Fruit fly (Drosophila melanogaster) whole organism, prepupa: Measurements from ENCODE around the gene Arts.

Experiments
- CG10631 ChIP-seq: fragments of 200-800 bp; sonication (Bioruptor generic); optimal IDR thresholded peaks from 2 replicates; lab custom pipeline; 2016; ENCODE audit warnings: missing biosample characterization, missing genetic modification characterization
- CG11294 ChIP-seq: fragments of 200-800 bp; sonication (Bioruptor generic); IDR thresholded peaks from 2 replicates; pipeline ENCODE4 v1.3.6; 2022; ENCODE audit warnings: missing biosample characterization, missing genetic modification characterization
- CG11762 ChIP-seq: fragments of 200-800 bp; sonication (Bioruptor generic); optimal IDR thresholded peaks from 3 replicates; lab custom pipeline; 2016; ENCODE audit warnings: missing biosample characterization, missing genetic modification characterization; ENCODE audit not compliant: insufficient read depth
- CG11902 ChIP-seq: fragments of 200-800 bp; sonication (Bioruptor generic); optimal IDR thresholded peaks from 3 replicates; lab custom pipeline; 2016; ENCODE audit warnings: missing biosample characterization, missing genetic modification characterization
- CG1621 ChIP-seq: fragments of 200-800 bp; sonication (Bioruptor generic); optimal IDR thresholded peaks from 3 replicates; lab custom pipeline; 2018; ENCODE audit warnings: missing biosample characterization, mild to moderate bottlenecking, missing genetic modification characterization
- CG16779 ChIP-seq: fragments of 200-800 bp; sonication (Bioruptor generic); optimal IDR thresholded peaks from 3 replicates; lab custom pipeline; 2017; ENCODE audit warnings: missing biosample characterization, mild to moderate bottlenecking, missing genetic modification characterization
- CG3032 ChIP-seq: fragments of 200-800 bp; optimal IDR thresholded peaks from 2 replicates; lab custom pipeline; 2019; ENCODE audit warnings: missing biosample characterization, mild to moderate bottlenecking, missing genetic modification characterization, moderate library complexity
- CG31627 ChIP-seq: fragments of 200-800 bp; sonication (Bioruptor generic); optimal IDR thresholded peaks from 3 replicates; lab custom pipeline; 2016; ENCODE audit warnings: missing biosample characterization, missing genetic modification characterization
- CG32006 ChIP-seq: fragments of 200-800 bp; sonication (Bioruptor generic); optimal IDR thresholded peaks from 3 replicates; lab custom pipeline; 2017; ENCODE audit warnings: missing biosample characterization, mild to moderate bottlenecking, missing genetic modification characterization
- CG34406 ChIP-seq: fragments of 200-800 bp; sonication (Bioruptor generic); optimal IDR thresholded peaks from 3 replicates; lab custom pipeline; 2016; ENCODE audit warnings: missing biosample characterization, missing genetic modification characterization
- CG3919 ChIP-seq: fragments of 200-800 bp; sonication (Bioruptor generic); optimal IDR thresholded peaks from 3 replicates; lab custom pipeline; 2016; ENCODE audit warnings: missing biosample characterization, missing genetic modification characterization
- CG4318 ChIP-seq: fragments of 200-800 bp; sonication (Bioruptor generic); optimal IDR thresholded peaks from 3 replicates; lab custom pipeline; 2017; ENCODE audit warnings: missing biosample characterization, mild to moderate bottlenecking, missing genetic modification characterization
- CG6792 ChIP-seq: fragments of 200-800 bp; sonication (Bioruptor generic); optimal IDR thresholded peaks from 3 replicates; lab custom pipeline; 2016; ENCODE audit warnings: missing biosample characterization, missing genetic modification characterization
- CG6808 ChIP-seq: fragments of 200-800 bp; sonication (Bioruptor generic); optimal IDR thresholded peaks from 3 replicates; lab custom pipeline; 2017; ENCODE audit warnings: missing biosample characterization, missing genetic modification characterization, mild to moderate bottlenecking, moderate library complexity, missing genetic modification reagents
- CG6854 ChIP-seq: fragments of 200-800 bp; sonication (Bioruptor generic); optimal IDR thresholded peaks from 2 replicates; lab custom pipeline; 2017; ENCODE audit warnings: missing biosample characterization, mild to moderate bottlenecking, missing genetic modification characterization
- CG7368 ChIP-seq: fragments of 200-800 bp; sonication (Bioruptor generic); optimal IDR thresholded peaks from 3 replicates; lab custom pipeline; 2016; ENCODE audit warnings: missing biosample characterization, missing genetic modification characterization
- CG8119 ChIP-seq: fragments of 200-800 bp; sonication (Bioruptor generic); IDR thresholded peaks from 3 replicates; pipeline ENCODE4 v1.3.6; 2022; ENCODE audit warnings: missing biosample characterization, missing genetic modification characterization
- Eip78C ChIP-seq: fragments of 200-800 bp; sonication (Bioruptor generic); peaks from one replicate; lab custom pipeline; 2016; ENCODE audit warnings: missing biosample characterization, missing genetic modification characterization
- Eip93F ChIP-seq: fragments of 200-800 bp; sonication (Bioruptor generic); optimal IDR thresholded peaks from 2 replicates; lab custom pipeline; 2016; ENCODE audit warnings: missing biosample characterization, mild to moderate bottlenecking, missing genetic modification characterization
- Ets96B ChIP-seq: fragments of 200-800 bp; optimal IDR thresholded peaks from 2 replicates; lab custom pipeline; 2019; ENCODE audit warnings: missing biosample characterization, mild to moderate bottlenecking, missing genetic modification characterization, moderate library complexity
- Hr39 ChIP-seq: fragments of 200-800 bp; sonication (Bioruptor generic); optimal IDR thresholded peaks from 2 replicates; lab custom pipeline; 2016; ENCODE audit warnings: missing biosample characterization, missing genetic modification characterization
- Hr4 ChIP-seq: fragments of 200-800 bp; sonication (Bioruptor generic); optimal IDR thresholded peaks from 3 replicates; lab custom pipeline; 2016; ENCODE audit warnings: missing biosample characterization, missing genetic modification characterization
- Lpt ChIP-seq: fragments of 200-800 bp; sonication (Bioruptor generic); optimal IDR thresholded peaks from 3 replicates; lab custom pipeline; 2016; ENCODE audit warnings: missing biosample characterization, missing genetic modification characterization
- Met ChIP-seq: fragments of 200-800 bp; sonication (Bioruptor generic); optimal IDR thresholded peaks from 3 replicates; lab custom pipeline; 2016; ENCODE audit warnings: missing biosample characterization, missing genetic modification characterization
- OdsH ChIP-seq: fragments of 200-800 bp; sonication (Bioruptor generic); optimal IDR thresholded peaks from 3 replicates; lab custom pipeline; 2016; ENCODE audit warnings: missing biosample characterization, missing genetic modification characterization
- Smox ChIP-seq: fragments of 200-800 bp; sonication (Bioruptor generic); optimal IDR thresholded peaks from 3 replicates; lab custom pipeline; 2016; ENCODE audit warnings: missing biosample characterization, missing genetic modification characterization
- Sox102F ChIP-seq: fragments of 200-800 bp; sonication (Bioruptor generic); optimal IDR thresholded peaks from 2 replicates; lab custom pipeline; 2016; ENCODE audit warnings: missing biosample characterization, mild to moderate bottlenecking, missing genetic modification characterization
- Sox14 ChIP-seq: fragments of 200-800 bp; sonication (Bioruptor generic); optimal IDR thresholded peaks from 3 replicates; lab custom pipeline; 2016; ENCODE audit warnings: missing biosample characterization, missing genetic modification characterization
- achi ChIP-seq: fragments of 200-800 bp; sonication (Bioruptor generic); optimal IDR thresholded peaks from 3 replicates; lab custom pipeline; 2016; ENCODE audit warnings: missing biosample characterization, missing genetic modification characterization
- acj6 ChIP-seq: fragments of 200-800 bp; sonication (Bioruptor generic); optimal IDR thresholded peaks from 3 replicates; lab custom pipeline; 2016; ENCODE audit warnings: missing biosample characterization, missing genetic modification characterization
- cyc ChIP-seq: fragments of 200-800 bp; sonication (Bioruptor generic); optimal IDR thresholded peaks from 3 replicates; lab custom pipeline; 2016; ENCODE audit warnings: missing biosample characterization, missing genetic modification characterization
- dsx ChIP-seq: fragments of 200-800 bp; optimal IDR thresholded peaks from 3 replicates; lab custom pipeline; 2019; ENCODE audit warnings: missing biosample characterization, mild to moderate bottlenecking, missing genetic modification characterization, moderate library complexity; ENCODE audit not compliant: poor library complexity, severe bottlenecking
- eg ChIP-seq: fragments of 200-800 bp; sonication (Bioruptor generic); IDR thresholded peaks from 3 replicates; pipeline ENCODE4 v1.3.6; 2022; ENCODE audit warnings: missing biosample characterization, missing genetic modification characterization
- esn ChIP-seq: fragments of 200-800 bp; sonication (Bioruptor generic); optimal IDR thresholded peaks from 2 replicates; lab custom pipeline; 2016; ENCODE audit warnings: missing biosample characterization, mild to moderate bottlenecking, missing genetic modification characterization, moderate library complexity
- fkh ChIP-seq: fragments of 200-800 bp; sonication (Bioruptor generic); optimal IDR thresholded peaks from 3 replicates; lab custom pipeline; 2017; ENCODE audit warnings: missing biosample characterization, mild to moderate bottlenecking, missing genetic modification characterization, moderate library complexity
- lz ChIP-seq: fragments of 200-800 bp; sonication (Bioruptor generic); optimal IDR thresholded peaks from 3 replicates; lab custom pipeline; 2016; ENCODE audit warnings: missing biosample characterization, missing genetic modification characterization
- net ChIP-seq: fragments of 200-800 bp; sonication (Bioruptor generic); optimal IDR thresholded peaks from 3 replicates; lab custom pipeline; 2016; ENCODE audit warnings: missing biosample characterization, missing genetic modification characterization
- pdm3 ChIP-seq: fragments of 200-800 bp; sonication (Bioruptor generic); optimal IDR thresholded peaks from 3 replicates; lab custom pipeline; 2016; ENCODE audit warnings: missing biosample characterization, missing genetic modification characterization
- salr ChIP-seq, 2 experiments: fragments of 200-800 bp; sonication (Bioruptor generic); optimal IDR thresholded peaks; 3 replicates each; lab custom pipeline; 2016 to 2018; ENCODE audit warnings: missing biosample characterization in 2 of 2, missing genetic modification characterization in 2 of 2, mild to moderate bottlenecking in 1 of 2
- ss ChIP-seq, 2 experiments: fragments of 200-800 bp; sonication (Bioruptor generic); optimal IDR thresholded peaks; 2 replicates in 1 of 2; 3 replicates in 1 of 2; lab custom pipeline; 2017 to 2018; ENCODE audit warnings: mild to moderate bottlenecking in 2 of 2, missing biosample characterization in 2 of 2, missing genetic modification characterization in 2 of 2, moderate library complexity in 1 of 2
- svp ChIP-seq: fragments of 200-800 bp; sonication (Bioruptor generic); peaks from one replicate; lab custom pipeline; 2016; ENCODE audit warnings: missing biosample characterization, missing genetic modification characterization
- topi ChIP-seq: fragments of 200-800 bp; sonication (Bioruptor generic); optimal IDR thresholded peaks from 3 replicates; lab custom pipeline; 2016; ENCODE audit warnings: missing biosample characterization, missing genetic modification characterization
- vri ChIP-seq: fragments of 200-800 bp; sonication (Bioruptor generic); optimal IDR thresholded peaks from 3 replicates; lab custom pipeline; 2016; ENCODE audit warnings: missing biosample characterization, mild to moderate bottlenecking, missing genetic modification characterization

Arts gene

DNA sequence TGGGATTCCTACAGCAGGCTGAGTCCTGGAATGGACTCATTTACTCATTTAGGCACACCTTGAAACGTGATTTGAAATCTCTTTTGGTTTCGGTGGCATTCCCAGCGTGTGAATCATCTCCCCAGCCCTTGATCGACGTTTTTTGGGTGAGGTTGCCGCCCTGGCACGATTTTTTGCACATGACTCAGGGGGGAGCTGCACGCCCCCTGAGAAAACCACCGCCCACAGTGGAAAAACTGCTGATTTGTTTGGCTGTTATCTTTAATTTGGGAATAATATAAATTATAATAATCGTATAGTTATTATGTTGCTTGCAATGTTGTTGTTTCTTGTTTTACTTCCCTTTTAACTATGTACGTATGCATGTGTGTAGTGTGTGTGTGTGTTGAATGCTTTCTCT is 10.3 kb downstream of the Arts start (continued):
- TF ChIP-seq CG10631 (GFP tag; lab: Kevin White, UChicago), result no peak
- TF ChIP-seq Hr39 (GFP tag; lab: Kevin White, UChicago), result no peak
- TF ChIP-seq CG4318, result no peak
- TF ChIP-seq cyc (GFP tag; lab: Kevin White, UChicago), result no peak
- no peak for TF ChIP-seq lz (GFP tag; lab: Kevin White, UChicago)

DNA sequence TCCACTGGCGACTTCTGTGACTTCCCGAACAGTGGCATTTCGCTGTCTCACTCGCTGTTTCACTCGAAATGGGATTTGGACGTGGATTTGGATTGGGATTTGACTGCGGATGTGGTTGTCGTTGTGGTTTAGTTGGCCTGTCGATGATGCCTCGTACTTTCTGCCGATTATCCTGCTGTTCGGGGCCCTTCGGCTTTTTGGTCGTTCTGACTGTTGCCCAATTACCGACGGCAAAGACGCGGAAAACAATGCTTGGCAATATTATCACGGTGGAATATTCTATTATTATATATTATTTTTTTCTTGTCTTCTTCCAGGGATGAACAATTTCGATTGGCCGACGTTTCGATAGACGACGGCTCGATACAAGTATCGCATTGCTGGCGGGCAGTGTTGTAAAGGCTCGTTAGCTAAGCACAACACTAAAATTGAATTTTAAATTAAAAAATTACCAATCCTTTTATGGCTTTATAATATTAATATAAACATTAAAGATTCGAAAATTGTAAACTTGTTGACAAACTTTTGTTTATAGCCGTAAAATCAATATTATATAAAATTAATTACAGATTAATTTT is 12.6 kb downstream of the Arts start, which contains the start of gene Mo25:
Gene Mo25, minus strand, starts transcription at position 341 of the 578 bp plus-strand sequence.
- TF ChIP-seq CG34406 (GFP tag; lab: Kevin White, UChicago) (peak; percentile 3), lz (GFP tag; lab: Kevin White, UChicago) (peak; percentile 39), fkh (no peak), svp (no peak), achi (GFP tag; lab: Kevin White, UChicago) (no peak), CG6854 (GFP tag; lab: Kevin White, UChicago) (peak; percentile 0), pdm3 (GFP tag; lab: Kevin White, UChicago) (peak; percentile 24), CG11762 (GFP tag; lab: Kevin White, UChicago) (no peak), topi (GFP tag; lab: Kevin White, UChicago) (peak; percentile 46), Lpt (GFP tag; lab: Kevin White, UChicago) (no peak), Sox102F (GFP tag; lab: Kevin White, UChicago) (peak; percentile 67), CG7368 (GFP tag; lab: Kevin White, UChicago) (no peak), CG31627 (GFP tag; lab: Kevin White, UChicago) (peak; percentile 12), CG10631 (GFP tag; lab: Kevin White, UChicago) (peak; percentile 34), CG6792 (no peak), CG3919 (GFP tag; lab: Kevin White, UChicago) (peak; percentile 52), CG32006 (GFP tag; lab: Kevin White, UChicago) (no peak), Sox14 (GFP tag; lab: Kevin White, UChicago) (peak; percentile 36), cyc (GFP tag; lab: Kevin White, UChicago) (peak; percentile 13), CG1621 (tag; lab: Kevin White, UChicago) (no peak), Eip78C (GFP tag; lab: Kevin White, UChicago) (peak; percentile 70), Eip93F (GFP tag; lab: Kevin White, UChicago) (peak; percentile 59), vri (GFP tag; lab: Kevin White, UChicago) (peak; percentile 57), Hr39 (GFP tag; lab: Kevin White, UChicago) (peak; percentile 19), CG3032 (tag; lab: Kevin White, UChicago) (peak; percentile 15), net (no peak), esn (GFP tag; lab: Kevin White, UChicago) (peak; percentile 57), OdsH (GFP tag; lab: Kevin White, UChicago) (peak; percentile 42), Smox (GFP tag; lab: Kevin White, UChicago) (peak; percentile 49), eg (GFP tag; lab: Robert Waterston, UW) (no peak), Met (GFP tag; lab: Kevin White, UChicago) (peak; percentile 45), acj6 (GFP tag; lab: Kevin White, UChicago) (peak; percentile 35), salr (GFP tag; optimal IDR thresholded peaks at IDR 0.05; lab: Kevin White, UChicago) (no peak)

DNA sequence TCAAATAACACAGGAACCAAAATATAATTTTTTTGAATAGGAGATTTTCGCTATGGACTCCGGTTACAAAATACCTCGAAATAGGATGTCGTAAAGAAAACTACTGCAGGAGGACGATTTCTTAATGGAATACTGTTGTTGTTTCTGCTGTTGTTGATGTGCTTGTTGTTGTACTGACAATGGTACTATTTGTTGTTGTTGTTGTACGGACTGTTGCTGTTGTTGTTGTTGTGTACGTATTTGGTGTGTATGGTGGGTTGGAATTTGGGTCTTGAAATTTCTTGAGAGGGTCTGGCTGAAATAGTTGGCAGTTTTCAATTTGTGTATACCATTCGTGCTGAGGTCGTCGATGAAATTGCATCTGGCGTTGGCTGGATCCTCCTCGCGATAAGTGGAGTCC is 23.5 kb downstream of the Arts start:
- TF ChIP-seq CG16779 (tag; lab: Kevin White, UChicago), result no peak
- no peak for TF ChIP-seq Sox102F (GFP tag; lab: Kevin White, UChicago)
- TF ChIP-seq eg (GFP tag; lab: Robert Waterston, UW), result no peak

DNA sequence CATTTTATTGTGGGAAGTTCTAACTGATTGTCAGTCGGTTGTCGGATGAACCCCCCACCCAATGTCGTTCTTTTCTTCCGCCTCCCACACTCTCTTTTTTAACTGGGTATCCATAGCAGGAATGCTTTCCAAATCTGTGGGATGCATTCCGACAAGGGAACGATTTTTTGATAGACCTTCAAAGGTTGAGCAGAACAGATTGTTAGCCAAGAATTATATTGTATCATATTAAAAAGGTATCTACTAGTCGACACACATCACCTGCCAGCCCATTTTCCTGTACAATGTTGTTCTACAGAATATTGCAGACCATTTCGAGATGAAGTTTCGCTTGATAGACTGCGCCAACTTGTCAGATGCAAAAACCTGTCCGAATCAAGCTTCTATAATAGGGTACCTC is 27.1 kb downstream of the Arts start:
- TF ChIP-seq acj6 (GFP tag; lab: Kevin White, UChicago) (no peak), CG11902 (GFP tag; lab: Kevin White, UChicago) (no peak), Hr4 (GFP tag; lab: Kevin White, UChicago) (no peak), CG11294 (GFP tag; lab: Robert Waterston, UW) (no peak), CG16779 (tag; lab: Kevin White, UChicago) (no peak), Smox (GFP tag; lab: Kevin White, UChicago) (no peak), ss (GFP tag; optimal IDR thresholded peaks at IDR 0.05; lab: Kevin White, UChicago) (no peak), Ets96B (no peak), dsx (GFP tag; lab: Kevin White, UChicago) (peak; percentile 72), Eip78C (GFP tag; lab: Kevin White, UChicago) (peak; percentile 65), CG8119 (GFP tag; lab: Robert Waterston, UW) (no peak), Eip93F (GFP tag; lab: Kevin White, UChicago) (no peak), lz (GFP tag; lab: Kevin White, UChicago) (no peak), CG6808 (no peak), Sox102F (GFP tag; lab: Kevin White, UChicago) (no peak), CG3032 (tag; lab: Kevin White, UChicago) (no peak)
